Worm (Caenorhabditis elegans) whole organism, mixed stage, embryonic: ENCODE results near the gene C23H3.2.

Experiments used
- blmp-1 ChIP-seq: fragments of 150-350 bp; optimal IDR thresholded peaks from 2 replicates; lab custom pipeline; 2014; ENCODE audit warnings: missing biosample characterization, missing genetic modification characterization
- cnd-1 ChIP-seq: fragments of 200-800 bp; sonication (Bioruptor generic); optimal IDR thresholded peaks from 2 replicates; lab custom pipeline; 2018; ENCODE audit warnings: mild to moderate bottlenecking, missing genetic modification characterization, missing compliant biosample characterization
- elt-3 ChIP-seq: fragments of 150-350 bp; optimal IDR thresholded peaks from 2 replicates; lab custom pipeline; 2014; ENCODE audit warnings: missing biosample characterization, missing genetic modification characterization
- nhr-12 ChIP-seq: fragments of 150-350 bp; optimal IDR thresholded peaks from 2 replicates; lab custom pipeline; 2014; ENCODE audit warnings: missing biosample characterization, missing genetic modification characterization
- nhr-76 ChIP-seq: sonication (generic microtip); optimal IDR thresholded peaks from 2 replicates; lab custom pipeline; 2017; ENCODE audit warnings: missing biosample characterization, missing genetic modification characterization
- ztf-11 ChIP-seq: fragments of 150-350 bp; optimal IDR thresholded peaks from 2 replicates; lab custom pipeline; 2014; ENCODE audit warnings: missing biosample characterization, missing genetic modification characterization

DNA sequence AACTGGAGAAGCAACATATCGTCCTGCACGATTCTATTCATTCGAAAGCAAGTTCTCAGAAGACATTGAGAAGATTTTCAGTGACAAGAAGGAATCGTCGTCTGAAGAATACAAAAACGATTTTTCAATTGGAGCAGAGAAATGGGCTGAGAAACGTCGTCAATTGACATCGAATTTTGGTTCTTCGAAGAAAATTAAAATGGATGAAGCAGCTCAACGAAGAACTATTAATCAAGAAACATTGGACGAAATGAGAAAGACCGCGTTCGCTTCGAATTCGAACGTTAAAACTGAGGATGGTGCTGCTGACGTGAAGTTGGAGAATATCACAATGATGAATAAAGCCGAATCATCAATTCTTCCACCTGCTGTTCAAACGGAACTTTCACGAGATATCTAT lies 15.0 kb upstream of the C23H3.2 start, which contains the start of gene rpt-4:
- TF ChIP-seq nhr-76 (tag; lab: Kevin White, UChicago) (no peak), blmp-1 (tag; lab: Kevin White, UChicago) (no peak), nhr-12 (no peak), ztf-11 (tag; lab: Kevin White, UChicago) (no peak), cnd-1 (tag; lab: Kevin White, UChicago) (no peak), elt-3 (tag; lab: Kevin White, UChicago) (no peak)
